Fruit fly (Drosophila melanogaster) Kc167 (cell line): ENCODE results near the gene numb.

Source experiments
- Myc ChIP-seq: fragments of >200 bp; optimal IDR thresholded peaks from 2 replicates; lab custom pipeline; 2017; ENCODE audit warnings: missing external identifiers
- Sin3A ChIP-seq: fragments of >200 bp; optimal IDR thresholded peaks from 2 replicates; lab custom pipeline; 2018; ENCODE audit warnings: missing external identifiers
- h ChIP-seq: fragments of >200 bp; optimal IDR thresholded peaks from 3 replicates; lab custom pipeline; 2018; ENCODE audit warnings: missing external identifiers
- insv ChIP-seq: fragments of >200 bp; optimal IDR thresholded peaks from 3 replicates; lab custom pipeline; 2018; ENCODE audit warnings: missing external identifiers
- psq ChIP-seq: fragments of >200 bp; optimal IDR thresholded peaks from 2 replicates; lab custom pipeline; 2017; ENCODE audit warnings: missing external identifiers
- ttk ChIP-seq: sonication (Bioruptor generic); optimal IDR thresholded peaks from 2 replicates; lab custom pipeline; 2017; ENCODE audit warnings: missing external identifiers

Gene numb

dm6 chr2L:9449257-9449972, 12.1 kb downstream of the numb start:
- TF ChIP-seq insv (lab: Kevin White, UChicago) (no peak), Sin3A (lab: Kevin White, UChicago) (no peak), ttk (lab: Kevin White, UChicago) (no peak), h (no peak), Myc (lab: Kevin White, UChicago) (no peak), psq (lab: Kevin White, UChicago) (no peak)

dm6 chr2L:9452959-9453358, 15.7 kb downstream of the numb start:
- TF ChIP-seq h (no peak), insv (lab: Kevin White, UChicago) (no peak), Myc (lab: Kevin White, UChicago) (no peak), psq (lab: Kevin White, UChicago) (no peak), ttk (lab: Kevin White, UChicago) (no peak), Sin3A (lab: Kevin White, UChicago) (no peak)

dm6 chr2L:9454369-9455054, 17.2 kb downstream of the numb start:
- TF ChIP-seq ttk (lab: Kevin White, UChicago): no peak
- no peak for TF ChIP-seq insv (lab: Kevin White, UChicago)
- no peak for TF ChIP-seq h
- TF ChIP-seq Sin3A (lab: Kevin White, UChicago): no peak
- no peak for TF ChIP-seq psq (lab: Kevin White, UChicago)
- TF ChIP-seq Myc (lab: Kevin White, UChicago): no peak

dm6 chr2L:9455157-9455556, 17.9 kb downstream of the numb start:
- TF ChIP-seq Myc (lab: Kevin White, UChicago): no peak

- TF ChIP-seq insv (lab: Kevin White, UChicago): no peak
- no peak for TF ChIP-seq Sin3A (lab: Kevin White, UChicago)
- TF ChIP-seq ttk (lab: Kevin White, UChicago): no peak
- TF ChIP-seq Myc (lab: Kevin White, UChicago): no peak
- TF ChIP-seq psq (lab: Kevin White, UChicago): no peak
- no peak for TF ChIP-seq h
Measured at dm6 chr2L:9457456-9457855, 20.2 kb downstream of the numb start.

- no peak for TF ChIP-seq psq (lab: Kevin White, UChicago)
- TF ChIP-seq Sin3A (lab: Kevin White, UChicago): no peak
- no peak for TF ChIP-seq h
- no peak for TF ChIP-seq insv (lab: Kevin White, UChicago)
- no peak for TF ChIP-seq Myc (lab: Kevin White, UChicago)
- no peak for TF ChIP-seq ttk (lab: Kevin White, UChicago)
Measured at dm6 chr2L:9457865-9458264, 20.6 kb downstream of the numb start.

dm6 chr2L:9459372-9460091, 22.3 kb downstream of the numb start:
- TF ChIP-seq Myc (lab: Kevin White, UChicago) (no peak), h (no peak), ttk (lab: Kevin White, UChicago) (no peak), insv (lab: Kevin White, UChicago) (no peak), Sin3A (lab: Kevin White, UChicago) (no peak), psq (lab: Kevin White, UChicago) (no peak)

dm6 chr2L:9460092-9460473, 22.8 kb downstream of the numb start:
- no peak for TF ChIP-seq h
- no peak for TF ChIP-seq Myc (lab: Kevin White, UChicago)
- no peak for TF ChIP-seq insv (lab: Kevin White, UChicago)
- no peak for TF ChIP-seq Sin3A (lab: Kevin White, UChicago)
- TF ChIP-seq ttk (lab: Kevin White, UChicago): no peak

- no peak for TF ChIP-seq ttk (lab: Kevin White, UChicago)
- TF ChIP-seq psq (lab: Kevin White, UChicago): no peak
Measured at dm6 chr2L:9464455-9465063, 27.3 kb downstream of the numb start.

- no peak for TF ChIP-seq psq (lab: Kevin White, UChicago)
- TF ChIP-seq Sin3A (lab: Kevin White, UChicago): no peak
- no peak for TF ChIP-seq h
- TF ChIP-seq Myc (lab: Kevin White, UChicago): no peak
- TF ChIP-seq insv (lab: Kevin White, UChicago): no peak
- TF ChIP-seq ttk (lab: Kevin White, UChicago): no peak
Measured at dm6 chr2L:9467392-9467791, 30.1 kb downstream of the numb start.

- no peak for TF ChIP-seq ttk (lab: Kevin White, UChicago)
- no peak for TF ChIP-seq insv (lab: Kevin White, UChicago)
- TF ChIP-seq Myc (lab: Kevin White, UChicago): no peak
- no peak for TF ChIP-seq psq (lab: Kevin White, UChicago)
- TF ChIP-seq h: no peak
- no peak for TF ChIP-seq Sin3A (lab: Kevin White, UChicago)
Measured at dm6 chr2L:9487468-9487867, 50.2 kb downstream of the numb start.
